Worm (Caenorhabditis elegans) whole organism, L1 larva: ENCODE results near the gene hsp-4.

Experiments
- C04F5.9 ChIP-seq: sonication (generic microtip); optimal IDR thresholded peaks from 2 replicates; lab custom pipeline; 2016; ENCODE audit warnings: missing genetic modification characterization, missing compliant biosample characterization
- aha-1 ChIP-seq: fragments of 150-350 bp; optimal IDR thresholded peaks from 2 replicates; lab custom pipeline; 2014; ENCODE audit warnings: missing biosample characterization, missing genetic modification characterization
- aly-2 ChIP-seq: fragments of 150-350 bp; optimal IDR thresholded peaks from 2 replicates; lab custom pipeline; 2014; ENCODE audit warnings: missing biosample characterization, missing genetic modification characterization
- blmp-1 ChIP-seq: fragments of 150-350 bp; optimal IDR thresholded peaks from 2 replicates; lab custom pipeline; 2014; ENCODE audit warnings: missing biosample characterization, missing genetic modification characterization
- ceh-63 ChIP-seq: fragments of 200-800 bp; sonication (Bioruptor generic); optimal IDR thresholded peaks from 2 replicates; lab custom pipeline; 2018; ENCODE audit warnings: mild to moderate bottlenecking, missing genetic modification characterization, missing compliant biosample characterization
- ceh-88 ChIP-seq: fragments of 200-800 bp; sonication (Bioruptor generic); IDR thresholded peaks from 2 replicates; pipeline ENCODE4 v1.3.6; 2022; ENCODE audit warnings: missing genetic modification characterization, missing compliant biosample characterization
- ceh-90 ChIP-seq: sonication (generic microtip); optimal IDR thresholded peaks from 2 replicates; lab custom pipeline; 2016; ENCODE audit warnings: missing genetic modification characterization, missing compliant biosample characterization
- ces-1 ChIP-seq: fragments of 150-350 bp; optimal IDR thresholded peaks from 2 replicates; lab custom pipeline; 2014; ENCODE audit warnings: missing biosample characterization, missing genetic modification reagents, missing genetic modification characterization
- dpl-1 ChIP-seq, 3 experiments: fragments of 150-350 bp in 2 of 3; sonication (generic microtip) in 1 of 3; optimal IDR thresholded peaks; 2 replicates each; lab custom pipeline; 2014 to 2017; ENCODE audit warnings: missing biosample characterization in 3 of 3, missing genetic modification characterization in 3 of 3, missing genetic modification reagents in 3 of 3
- dsc-1 ChIP-seq: sonication (generic microtip); optimal IDR thresholded peaks from 2 replicates; lab custom pipeline; 2016; ENCODE audit warnings: mild to moderate bottlenecking, missing genetic modification characterization, missing compliant biosample characterization
- efl-1 ChIP-seq, 4 experiments: fragments of 150-350 bp; optimal IDR thresholded peaks in 3 of 4; peaks in 1 of 4; 1 replicate in 1 of 4; 2 replicates in 3 of 4; lab custom pipeline; 2014; ENCODE audit warnings: missing biosample characterization in 2 of 4, missing genetic modification characterization in 2 of 4, missing genetic modification reagents in 2 of 4
- efl-3 ChIP-seq: fragments of 200-800 bp; sonication (Bioruptor generic); optimal IDR thresholded peaks from 2 replicates; lab custom pipeline; 2018; ENCODE audit warnings: mild to moderate bottlenecking, missing genetic modification characterization, missing compliant biosample characterization
- egl-13 ChIP-seq: sonication (generic microtip); optimal IDR thresholded peaks from 2 replicates; lab custom pipeline; 2016; ENCODE audit warnings: missing genotype, missing genetic modification reagents, missing genetic modification characterization, missing compliant biosample characterization
- elt-3 ChIP-seq, 6 experiments: fragments of 150-350 bp in 1 of 6; sonication (generic microtip); optimal IDR thresholded peaks; 2 replicates each; lab custom pipeline; 2017 to 2018; ENCODE audit warnings: missing biosample characterization in 6 of 6, missing genetic modification characterization in 6 of 6, inconsistent platforms in 1 of 6
- fkh-10 ChIP-seq: sonication (generic microtip); optimal IDR thresholded peaks from 2 replicates; lab custom pipeline; 2017; ENCODE audit warnings: missing biosample characterization, missing genetic modification reagents, missing genetic modification characterization
- fkh-8 ChIP-seq: sonication (generic microtip); optimal IDR thresholded peaks from 2 replicates; lab custom pipeline; 2016; ENCODE audit warnings: mild to moderate bottlenecking, missing genetic modification characterization, missing compliant biosample characterization
- grh-1 ChIP-seq: fragments of 200-800 bp; sonication (Bioruptor generic); IDR thresholded peaks from 2 replicates; pipeline ENCODE4 v1.3.6; 2022; ENCODE audit warnings: missing genetic modification reagents, missing genetic modification characterization, missing compliant biosample characterization
- hlh-17 ChIP-seq: fragments of 200-800 bp; sonication (Bioruptor generic); optimal IDR thresholded peaks from 2 replicates; lab custom pipeline; 2018; ENCODE audit warnings: missing genetic modification characterization, mild to moderate bottlenecking, missing compliant biosample characterization, moderate library complexity, borderline replicate concordance
- hpl-2 ChIP-seq: fragments of 150-350 bp; optimal IDR thresholded peaks from 2 replicates; lab custom pipeline; 2014; ENCODE audit warnings: missing biosample characterization, missing genetic modification reagents, missing genetic modification characterization
- isw-1 ChIP-seq: fragments of 200-800 bp; sonication (Bioruptor generic); IDR thresholded peaks from 2 replicates; pipeline ENCODE4 v1.3.6; 2022; ENCODE audit warnings: missing genetic modification characterization, missing compliant biosample characterization
- lin-13 ChIP-seq: fragments of 150-350 bp; optimal IDR thresholded peaks from 2 replicates; lab custom pipeline; 2014; ENCODE audit warnings: missing biosample characterization, missing genetic modification reagents, missing genetic modification characterization
- mab-9 ChIP-seq: fragments of 200-800 bp; sonication (Bioruptor generic); IDR thresholded peaks from 2 replicates; pipeline ENCODE4 v1.3.6; 2022; ENCODE audit warnings: missing genetic modification reagents, missing genetic modification characterization, missing compliant biosample characterization
- mdl-1 ChIP-seq, 2 experiments: fragments of 150-350 bp; optimal IDR thresholded peaks; 2 replicates each; lab custom pipeline; 2014 to 2017; ENCODE audit warnings: missing biosample characterization in 2 of 2, missing genetic modification characterization in 2 of 2, inconsistent platforms in 1 of 2
- mep-1 ChIP-seq: fragments of 150-350 bp; optimal IDR thresholded peaks from 2 replicates; lab custom pipeline; 2014; ENCODE audit warnings: missing biosample characterization, missing genetic modification characterization
- nhr-12 ChIP-seq: sonication (generic microtip); optimal IDR thresholded peaks from 2 replicates; lab custom pipeline; 2017; ENCODE audit warnings: missing biosample characterization, missing genetic modification characterization
- nhr-19 ChIP-seq: fragments of 200-800 bp; sonication (Bioruptor generic); conservative IDR thresholded peaks from 2 replicates; pipeline ENCODE4 v1.3.6; 2022; ENCODE audit warnings: missing genetic modification characterization, missing compliant biosample characterization
- nhr-20 ChIP-seq: sonication (generic microtip); optimal IDR thresholded peaks from 2 replicates; lab custom pipeline; 2016; ENCODE audit warnings: mild to moderate bottlenecking, missing genetic modification characterization, missing compliant biosample characterization
- nhr-237 ChIP-seq: fragments of 150-350 bp; optimal IDR thresholded peaks from 2 replicates; lab custom pipeline; 2014; ENCODE audit warnings: missing biosample characterization, missing genetic modification characterization
- nhr-28 ChIP-seq: fragments of 150-350 bp; optimal IDR thresholded peaks from 2 replicates; lab custom pipeline; 2014; ENCODE audit warnings: missing biosample characterization, missing genetic modification characterization
- nhr-47 ChIP-seq: sonication (generic microtip); optimal IDR thresholded peaks from 2 replicates; lab custom pipeline; 2016; ENCODE audit warnings: mild to moderate bottlenecking, missing genetic modification characterization, moderate library complexity, missing compliant biosample characterization
- nhr-71 ChIP-seq: sonication (generic microtip); optimal IDR thresholded peaks from 2 replicates; lab custom pipeline; 2016; ENCODE audit warnings: mild to moderate bottlenecking, missing genetic modification characterization, moderate library complexity, missing compliant biosample characterization
- nhr-76 ChIP-seq: sonication (generic microtip); optimal IDR thresholded peaks from 2 replicates; lab custom pipeline; 2017; ENCODE audit warnings: missing biosample characterization, missing genetic modification characterization
- nhr-85 ChIP-seq: sonication (generic microtip); peaks from one replicate; lab custom pipeline; 2016; ENCODE audit warnings: missing genetic modification characterization, inconsistent platforms, missing compliant biosample characterization
- nhr-90 ChIP-seq: sonication (generic microtip); optimal IDR thresholded peaks from 2 replicates; lab custom pipeline; 2016; ENCODE audit warnings: mild to moderate bottlenecking, missing genetic modification characterization, missing compliant biosample characterization; ENCODE audit not compliant: poor library complexity
- pag-3 ChIP-seq: sonication (generic microtip); optimal IDR thresholded peaks from 2 replicates; lab custom pipeline; 2017; ENCODE audit warnings: missing genetic modification characterization, mild to moderate bottlenecking, missing compliant biosample characterization, antibody characterized with exemption, borderline replicate concordance; ENCODE audit not compliant: insufficient read depth
- sox-4 ChIP-seq: sonication (generic microtip); optimal IDR thresholded peaks from 2 replicates; lab custom pipeline; 2016; ENCODE audit warnings: missing genetic modification characterization, missing compliant biosample characterization
- sptf-1 ChIP-seq: fragments of 150-350 bp; optimal IDR thresholded peaks from 2 replicates; lab custom pipeline; 2014; ENCODE audit warnings: missing biosample characterization, missing genetic modification characterization
- sup-37 ChIP-seq: fragments of 200-800 bp; sonication (Bioruptor generic); optimal IDR thresholded peaks from 2 replicates; lab custom pipeline; 2018; ENCODE audit warnings: mild to moderate bottlenecking, missing genetic modification characterization, missing compliant biosample characterization
- swsn-7 ChIP-seq: sonication (generic microtip); optimal IDR thresholded peaks from 2 replicates; lab custom pipeline; 2016; ENCODE audit warnings: missing genetic modification characterization, missing compliant biosample characterization
- tbx-2 ChIP-seq: sonication (generic microtip); optimal IDR thresholded peaks from 2 replicates; lab custom pipeline; 2016; ENCODE audit warnings: missing genetic modification characterization, missing compliant biosample characterization
- tlp-1 ChIP-seq: fragments of 150-350 bp; optimal IDR thresholded peaks from 2 replicates; lab custom pipeline; 2014; ENCODE audit warnings: missing biosample characterization, missing genetic modification characterization
- unc-130 ChIP-seq: fragments of 150-350 bp; optimal IDR thresholded peaks from 2 replicates; lab custom pipeline; 2017; ENCODE audit warnings: missing biosample characterization, missing genetic modification characterization, inconsistent platforms
- unc-30 ChIP-seq: sonication (generic microtip); optimal IDR thresholded peaks from 2 replicates; lab custom pipeline; 2017; ENCODE audit warnings: missing biosample characterization, missing genetic modification characterization
- unc-62 ChIP-seq: fragments of 150-350 bp; optimal IDR thresholded peaks from 2 replicates; lab custom pipeline; 2014; ENCODE audit warnings: missing biosample characterization, missing genetic modification reagents, missing genetic modification characterization
- unc-86 ChIP-seq: sonication (generic microtip); optimal IDR thresholded peaks from 2 replicates; lab custom pipeline; 2016; ENCODE audit warnings: missing genetic modification characterization, missing compliant biosample characterization
- unc-98 ChIP-seq: fragments of 200-800 bp; sonication (Bioruptor generic); IDR thresholded peaks from 2 replicates; pipeline ENCODE4 v1.3.6; 2022; ENCODE audit warnings: missing genetic modification characterization, missing compliant biosample characterization
- xbp-1 ChIP-seq: sonication (generic microtip); optimal IDR thresholded peaks from 2 replicates; lab custom pipeline; 2016; ENCODE audit warnings: missing genetic modification characterization, missing compliant biosample characterization
- ztf-4 ChIP-seq: fragments of 150-350 bp; optimal IDR thresholded peaks from 2 replicates; lab custom pipeline; 2014; ENCODE audit warnings: missing biosample characterization, missing genetic modification characterization

hsp-4 gene

ce11 chrII:7341572-7342303 is 10.7 kb downstream of the hsp-4 start:
- TF ChIP-seq grh-1 (GFP tag; lab: Robert Waterston, UW) = no peak
- TF ChIP-seq nhr-237 (tag; lab: Kevin White, UChicago) = no peak
- TF ChIP-seq sptf-1 (tag; lab: Kevin White, UChicago) = no peak
- TF ChIP-seq unc-98 (GFP tag; lab: Robert Waterston, UW) = no peak
- TF ChIP-seq unc-86 (tag; lab: Kevin White, UChicago) = no peak
- TF ChIP-seq mab-9 (GFP tag; lab: Robert Waterston, UW) = no peak
- TF ChIP-seq nhr-20 (tag; lab: Kevin White, UChicago) = peak; percentile 41
- no peak for TF ChIP-seq isw-1
- peak; percentile 57 for TF ChIP-seq fkh-8 (tag; lab: Kevin White, UChicago)
- peak; percentile 24 for TF ChIP-seq dsc-1 (tag; lab: Kevin White, UChicago)
- TF ChIP-seq dpl-1 (GFP tag; optimal IDR thresholded peaks at IDR 0.05; lab: Kevin White, UChicago) = no peak
- peak in 1 of 2 experiments; percentile 16 for TF ChIP-seq mdl-1 (tag; optimal IDR thresholded peaks at IDR 0.05; lab: Kevin White, UChicago)
- no peak for TF ChIP-seq nhr-76 (tag; lab: Kevin White, UChicago)
- TF ChIP-seq egl-13 (tag; lab: Kevin White, UChicago) = no peak
- TF ChIP-seq mep-1 (tag; lab: Kevin White, UChicago) = no peak
- no peak for TF ChIP-seq nhr-90 (tag; lab: Kevin White, UChicago)
- peak; percentile 90 for TF ChIP-seq nhr-85 (tag; lab: Kevin White, UChicago)
- TF ChIP-seq ztf-4 (tag; lab: Kevin White, UChicago) = no peak
- no peak for TF ChIP-seq unc-62
- no peak for TF ChIP-seq nhr-28 (tag; lab: Kevin White, UChicago)
- no peak for TF ChIP-seq ces-1 (GFP tag; lab: Kevin White, UChicago)
- no peak for TF ChIP-seq nhr-12 (tag; lab: Kevin White, UChicago)
- TF ChIP-seq hlh-17 (GFP tag; lab: Kevin White, UChicago) = no peak
- TF ChIP-seq aly-2 (tag; lab: Kevin White, UChicago) = no peak
- no peak for TF ChIP-seq hpl-2 (GFP tag; lab: Kevin White, UChicago)
- no peak for TF ChIP-seq aha-1 (tag; lab: Kevin White, UChicago)
- TF ChIP-seq unc-30 (tag; lab: Kevin White, UChicago) = no peak
- TF ChIP-seq blmp-1 (tag; lab: Kevin White, UChicago) = peak; percentile 60
- TF ChIP-seq tbx-2 (tag; lab: Kevin White, UChicago) = no peak
- TF ChIP-seq ceh-90 (tag; lab: Kevin White, UChicago) = no peak
- TF ChIP-seq efl-3 (GFP tag; lab: Kevin White, UChicago) = no peak
- TF ChIP-seq lin-13 = no peak
- TF ChIP-seq xbp-1 (tag; lab: Kevin White, UChicago) = no peak
- no peak for TF ChIP-seq efl-1 (optimal IDR thresholded peaks at IDR 0.05; lab: Kevin White, UChicago)
- peak in 1 of 2 experiments; percentile 87 for TF ChIP-seq efl-1 (GFP tag; optimal IDR thresholded peaks at IDR 0.05 in 1 of 2; lab: Kevin White, UChicago)
- TF ChIP-seq ceh-63 (GFP tag; lab: Kevin White, UChicago) = no peak
- no peak for TF ChIP-seq ceh-88 (GFP tag; lab: Robert Waterston, UW)
- TF ChIP-seq tlp-1 (tag; lab: Kevin White, UChicago) = no peak
- no peak for TF ChIP-seq sox-4 (tag; lab: Kevin White, UChicago)
- TF ChIP-seq swsn-7 (tag; lab: Kevin White, UChicago) = no peak
- peak in 1 of 6 experiments; percentile 55 for TF ChIP-seq elt-3 (tag; optimal IDR thresholded peaks at IDR 0.05; lab: Kevin White, UChicago)
- TF ChIP-seq C04F5.9 (tag; lab: Kevin White, UChicago) = no peak
- peak; percentile 19; the same call in 1 of the 2 replicates for TF ChIP-seq nhr-19 (GFP tag; lab: Robert Waterston, UW)
- no peak for TF ChIP-seq pag-3 (tag; lab: Kevin White, UChicago)
- no peak for TF ChIP-seq sup-37 (GFP tag; lab: Kevin White, UChicago)
- no peak for TF ChIP-seq unc-130 (tag; lab: Kevin White, UChicago)
- TF ChIP-seq fkh-10 (GFP tag; lab: Kevin White, UChicago) = no peak
- peak; percentile 19 for TF ChIP-seq nhr-47 (tag; lab: Kevin White, UChicago)
- peak; percentile 19 for TF ChIP-seq nhr-71 (tag; lab: Kevin White, UChicago)
